Fruit fly (Drosophila melanogaster): Measurements from ENCODE around the gene mbc.

- no peak for TF ChIP-seq usp (GFP tag; optimal IDR thresholded peaks at IDR 0.05)
- TF ChIP-seq psq (optimal IDR thresholded peaks at IDR 0.05), result no peak
- TF ChIP-seq CG8478 (optimal IDR thresholded peaks at IDR 0.05), result no peak
- TF ChIP-seq EcR (GFP tag; optimal IDR thresholded peaks at IDR 0.05), result no peak
- no peak for TF ChIP-seq pan (optimal IDR thresholded peaks at IDR 0.05)
- no peak for TF ChIP-seq Dll (optimal IDR thresholded peaks at IDR 0.05)
Observed at dm6 chr3R:23831696-23832095, 50.1 kb downstream of the mbc start.
